Worm (Caenorhabditis elegans): Measurements from ENCODE around the gene lelo-1.

- no peak for TF ChIP-seq nhr-237 (tag; optimal IDR thresholded peaks at IDR 0.05)
- TF ChIP-seq blmp-1 (tag; optimal IDR thresholded peaks at IDR 0.05) = no peak
- TF ChIP-seq ces-1 (GFP tag; optimal IDR thresholded peaks at IDR 0.05) = no peak
These were observed 48.1 kb downstream of the lelo-1 start, which contains the start of gene mps-1 for ce11 chrII:6294261-6294660.
